Fruit fly (Drosophila melanogaster) whole organism, embryonic: Measurements from ENCODE around the gene tra.

ENCODE experiments used
- Antp ChIP-seq: fragments of 200-800 bp; sonication (Bioruptor generic); optimal IDR thresholded peaks from 3 replicates; lab custom pipeline; 2016; ENCODE audit warnings: missing biosample characterization, missing genetic modification characterization
- Asciz ChIP-seq: fragments of 200-800 bp; sonication (Bioruptor generic); optimal IDR thresholded peaks from 2 replicates; lab custom pipeline; 2017; ENCODE audit warnings: missing biosample characterization, mild to moderate bottlenecking, missing genetic modification characterization, missing genetic modification reagents
- B-H1 ChIP-seq: fragments of 200-800 bp; sonication (Bioruptor generic); IDR thresholded peaks from 3 replicates; pipeline ENCODE4 v1.3.6; 2022; ENCODE audit warnings: missing biosample characterization, missing genetic modification characterization
- CG10267 ChIP-seq: fragments of 200-800 bp; sonication (Bioruptor generic); optimal IDR thresholded peaks from 2 replicates; lab custom pipeline; 2018; ENCODE audit warnings: missing biosample characterization, mild to moderate bottlenecking, missing genetic modification characterization, moderate library complexity
- CG10543 ChIP-seq: fragments of 200-800 bp; sonication (Bioruptor generic); optimal IDR thresholded peaks from 3 replicates; lab custom pipeline; 2017; ENCODE audit warnings: missing biosample characterization, mild to moderate bottlenecking, missing genetic modification characterization, moderate library complexity
- CG1529 ChIP-seq: fragments of 200-800 bp; sonication (Bioruptor generic); optimal IDR thresholded peaks from 3 replicates; lab custom pipeline; 2018; ENCODE audit warnings: missing biosample characterization, missing genetic modification characterization
- CG15514 ChIP-seq: fragments of 200-800 bp; sonication (Bioruptor generic); optimal IDR thresholded peaks from 3 replicates; lab custom pipeline; 2017; ENCODE audit warnings: missing biosample characterization, missing genetic modification characterization, mild to moderate bottlenecking, moderate library complexity, missing genetic modification reagents
- CG1647 ChIP-seq: fragments of 200-800 bp; sonication (Bioruptor generic); optimal IDR thresholded peaks from 3 replicates; lab custom pipeline; 2016; ENCODE audit warnings: missing biosample characterization, missing genetic modification characterization
- CG16779 ChIP-seq: fragments of 200-800 bp; sonication (Bioruptor generic); IDR thresholded peaks from 2 replicates; pipeline ENCODE4 v1.3.6; 2022; ENCODE audit warnings: missing biosample characterization, missing genetic modification characterization
- CG16815 ChIP-seq: fragments of 200-800 bp; sonication (Bioruptor generic); optimal IDR thresholded peaks from 3 replicates; lab custom pipeline; 2017; ENCODE audit warnings: missing biosample characterization, mild to moderate bottlenecking, missing genetic modification characterization
- CG17385 ChIP-seq: fragments of 200-800 bp; sonication (Bioruptor generic); optimal IDR thresholded peaks from 3 replicates; lab custom pipeline; 2018; ENCODE audit warnings: missing biosample characterization, mild to moderate bottlenecking, missing genetic modification characterization
- CG2120 ChIP-seq: fragments of 200-800 bp; sonication (Bioruptor generic); optimal IDR thresholded peaks from 3 replicates; lab custom pipeline; 2016; ENCODE audit warnings: missing biosample characterization, missing genetic modification characterization
- CG2889 ChIP-seq: fragments of 200-800 bp; sonication (Bioruptor generic); IDR thresholded peaks from 3 replicates; pipeline ENCODE4 v1.3.6; 2022; ENCODE audit warnings: missing biosample characterization, missing genetic modification characterization
- CG32532 ChIP-seq: fragments of 200-800 bp; sonication (Bioruptor generic); IDR thresholded peaks from 2 replicates; pipeline ENCODE4 v1.3.6; 2022; ENCODE audit warnings: missing biosample characterization, missing genetic modification characterization
- CG3281 ChIP-seq: fragments of 200-800 bp; sonication (Bioruptor generic); optimal IDR thresholded peaks from 3 replicates; lab custom pipeline; 2017; ENCODE audit warnings: missing biosample characterization, mild to moderate bottlenecking, missing genetic modification characterization
- CG4282 ChIP-seq: fragments of 200-800 bp; sonication (Bioruptor generic); optimal IDR thresholded peaks from 2 replicates; lab custom pipeline; 2016; ENCODE audit warnings: missing biosample characterization, missing genetic modification characterization
- CG43689 ChIP-seq: fragments of 200-800 bp; sonication (Bioruptor generic); IDR thresholded peaks from 2 replicates; pipeline ENCODE4 v1.3.6; 2022; ENCODE audit warnings: missing biosample characterization, missing genetic modification characterization
- CG4404 ChIP-seq: fragments of 200-800 bp; sonication (Bioruptor generic); IDR thresholded peaks from 2 replicates; pipeline ENCODE4 v1.3.6; 2022; ENCODE audit warnings: missing biosample characterization, missing genetic modification characterization
- Dbx ChIP-seq: fragments of 200-800 bp; sonication (Bioruptor generic); IDR thresholded peaks from 3 replicates; pipeline ENCODE4 v1.3.6; 2022; ENCODE audit warnings: missing biosample characterization, missing genetic modification characterization
- Dip2 ChIP-seq: fragments of 200-800 bp; sonication (Bioruptor generic); IDR thresholded peaks from 2 replicates; pipeline ENCODE4 v1.3.6; 2022; ENCODE audit warnings: missing biosample characterization, missing genetic modification characterization
- Dip3 ChIP-seq: fragments of 200-800 bp; sonication (Bioruptor generic); optimal IDR thresholded peaks from 3 replicates; lab custom pipeline; 2016; ENCODE audit warnings: missing biosample characterization, missing genetic modification characterization
- Gug ChIP-seq: fragments of 200-800 bp; sonication (Bioruptor generic); IDR thresholded peaks from 4 replicates; pipeline ENCODE4 v1.3.6; 2022; ENCODE audit warnings: missing biosample characterization, missing genetic modification characterization
- HLH4C ChIP-seq: fragments of 200-800 bp; sonication (Bioruptor generic); IDR thresholded peaks from 3 replicates; pipeline ENCODE4 v1.3.6; 2022; ENCODE audit warnings: missing biosample characterization, missing genetic modification characterization; ENCODE audit not compliant: partially characterized antibody
- HLH54F ChIP-seq: fragments of 200-800 bp; sonication (Bioruptor generic); optimal IDR thresholded peaks from 3 replicates; lab custom pipeline; 2016; ENCODE audit warnings: missing biosample characterization, missing genetic modification characterization
- Hmr ChIP-seq: fragments of 200-800 bp; sonication (Bioruptor generic); optimal IDR thresholded peaks from 3 replicates; lab custom pipeline; 2017; ENCODE audit warnings: mild to moderate bottlenecking, missing biosample characterization, missing genetic modification reagents, missing genetic modification characterization
- Med ChIP-seq: fragments of 200-800 bp; sonication (Bioruptor generic); peaks from one replicate; lab custom pipeline; 2016; ENCODE audit warnings: missing biosample characterization, missing genetic modification characterization, mild to moderate bottlenecking, inconsistent platforms, moderate library complexity
- Meics ChIP-seq: fragments of 200-800 bp; sonication (Bioruptor generic); optimal IDR thresholded peaks from 2 replicates; lab custom pipeline; 2017; ENCODE audit warnings: missing biosample characterization, mild to moderate bottlenecking, missing genetic modification characterization
- Neu2 ChIP-seq: fragments of 200-800 bp; sonication (Bioruptor generic); optimal IDR thresholded peaks from 3 replicates; lab custom pipeline; 2016; ENCODE audit warnings: missing biosample characterization, missing genetic modification characterization, borderline replicate concordance
- Oaz ChIP-seq: fragments of 200-800 bp; sonication (Bioruptor generic); IDR thresholded peaks from 2 replicates; pipeline ENCODE4 v1.3.6; 2022; ENCODE audit warnings: missing biosample characterization, missing genetic modification characterization
- Rfx ChIP-seq: fragments of 200-800 bp; sonication (Bioruptor generic); IDR thresholded peaks from 2 replicates; pipeline ENCODE4 v1.3.6; 2022; ENCODE audit warnings: missing biosample characterization, missing genetic modification characterization
- al ChIP-seq: fragments of 200-800 bp; sonication (Bioruptor generic); IDR thresholded peaks from 2 replicates; pipeline ENCODE4 v1.3.6; 2022; ENCODE audit warnings: missing biosample characterization, missing genetic modification characterization
- br ChIP-seq: fragments of >200 bp; optimal IDR thresholded peaks from 2 replicates; lab custom pipeline; 2017
- ci ChIP-seq: fragments of 200-800 bp; sonication (Bioruptor generic); IDR thresholded peaks from 3 replicates; pipeline ENCODE4 v1.3.6; 2022; ENCODE audit warnings: missing biosample characterization, missing genetic modification characterization
- crol ChIP-seq: fragments of 200-800 bp; sonication (Bioruptor generic); IDR thresholded peaks from 2 replicates; pipeline ENCODE4 v1.3.6; 2022; ENCODE audit warnings: missing biosample characterization, missing genetic modification characterization
- crp ChIP-seq, 2 experiments: fragments of 200-800 bp; sonication (Bioruptor generic); optimal IDR thresholded peaks; 2 replicates in 1 of 2; 3 replicates in 1 of 2; lab custom pipeline; 2017; ENCODE audit warnings: missing biosample characterization in 2 of 2, missing genetic modification characterization in 2 of 2, mild to moderate bottlenecking in 1 of 2, moderate library complexity in 1 of 2
- cwo ChIP-seq: fragments of 200-800 bp; sonication (Bioruptor generic); optimal IDR thresholded peaks from 3 replicates; lab custom pipeline; 2017; ENCODE audit warnings: missing biosample characterization, missing genetic modification characterization, mild to moderate bottlenecking, moderate library complexity, missing genetic modification reagents
- exex ChIP-seq: fragments of 200-800 bp; sonication (Bioruptor generic); optimal IDR thresholded peaks from 4 replicates; lab custom pipeline; 2018; ENCODE audit warnings: missing biosample characterization, mild to moderate bottlenecking, missing genetic modification characterization, moderate library complexity
- lab ChIP-seq: fragments of 200-800 bp; sonication (Bioruptor generic); optimal IDR thresholded peaks from 3 replicates; lab custom pipeline; 2017; ENCODE audit warnings: missing biosample characterization, missing genetic modification characterization, mild to moderate bottlenecking, moderate library complexity, missing genetic modification reagents
- lmd ChIP-seq: fragments of 200-800 bp; sonication (Bioruptor generic); IDR thresholded peaks from 2 replicates; pipeline ENCODE4 v1.3.6; 2022; ENCODE audit warnings: missing biosample characterization, missing genetic modification characterization
- mam ChIP-seq: fragments of 200-800 bp; sonication (Bioruptor generic); optimal IDR thresholded peaks from 3 replicates; lab custom pipeline; 2016; ENCODE audit warnings: missing biosample characterization, missing genetic modification characterization
- phol ChIP-seq: fragments of 200-800 bp; sonication (Bioruptor generic); optimal IDR thresholded peaks from 3 replicates; lab custom pipeline; 2018; ENCODE audit warnings: missing biosample characterization, mild to moderate bottlenecking, missing genetic modification characterization, moderate library complexity
- pita ChIP-seq: fragments of 200-800 bp; sonication (Bioruptor generic); optimal IDR thresholded peaks from 2 replicates; lab custom pipeline; 2017; ENCODE audit warnings: missing biosample characterization, mild to moderate bottlenecking, missing genetic modification characterization
- psq ChIP-seq: fragments of 200-800 bp; sonication (Bioruptor generic); optimal IDR thresholded peaks from 2 replicates; lab custom pipeline; 2017; ENCODE audit warnings: missing biosample characterization, missing genetic modification characterization
- pzg ChIP-seq: fragments of 200-800 bp; sonication (Bioruptor generic); optimal IDR thresholded peaks from 3 replicates; lab custom pipeline; 2018; ENCODE audit warnings: missing biosample characterization, mild to moderate bottlenecking, missing genetic modification characterization, moderate library complexity
- rib ChIP-seq: fragments of 200-800 bp; sonication (Bioruptor generic); IDR thresholded peaks from 2 replicates; pipeline ENCODE4 v1.3.6; 2022; ENCODE audit warnings: missing biosample characterization, missing genetic modification characterization
- run ChIP-seq: fragments of 200-800 bp; sonication (Bioruptor generic); optimal IDR thresholded peaks from 3 replicates; lab custom pipeline; 2018; ENCODE audit warnings: missing biosample characterization, mild to moderate bottlenecking, missing genetic modification characterization
- sens ChIP-seq: fragments of 200-800 bp; sonication (Bioruptor generic); peaks from one replicate; lab custom pipeline; 2016; ENCODE audit warnings: missing biosample characterization, missing genetic modification characterization
- sob ChIP-seq: fragments of 200-800 bp; sonication (Bioruptor generic); IDR thresholded peaks from 2 replicates; pipeline ENCODE4 v1.3.6; 2022; ENCODE audit warnings: missing biosample characterization, missing genetic modification characterization
- stc ChIP-seq: fragments of 200-800 bp; sonication (Bioruptor generic); IDR thresholded peaks from 2 replicates; pipeline ENCODE4 v1.3.6; 2022; ENCODE audit warnings: missing biosample characterization, missing genetic modification characterization
- tll ChIP-seq, 2 experiments: fragments of 200-800 bp in 1 of 2; fragments of >200 bp in 1 of 2; sonication (Bioruptor generic) in 1 of 2; optimal IDR thresholded peaks; 2 replicates each; lab custom pipeline; 2017 to 2019; ENCODE audit warnings: missing biosample characterization in 2 of 2, missing genetic modification characterization in 2 of 2, mild to moderate bottlenecking in 1 of 2, moderate library complexity in 1 of 2
- usp ChIP-seq: fragments of >200 bp; optimal IDR thresholded peaks from 2 replicates; lab custom pipeline; 2017; ENCODE audit warnings: missing biosample characterization, missing genetic modification characterization
- zfh2 ChIP-seq: fragments of 200-800 bp; sonication (Bioruptor generic); optimal IDR thresholded peaks from 2 replicates; lab custom pipeline; 2016; ENCODE audit warnings: missing biosample characterization, missing genetic modification characterization

The tra gene

DNA sequence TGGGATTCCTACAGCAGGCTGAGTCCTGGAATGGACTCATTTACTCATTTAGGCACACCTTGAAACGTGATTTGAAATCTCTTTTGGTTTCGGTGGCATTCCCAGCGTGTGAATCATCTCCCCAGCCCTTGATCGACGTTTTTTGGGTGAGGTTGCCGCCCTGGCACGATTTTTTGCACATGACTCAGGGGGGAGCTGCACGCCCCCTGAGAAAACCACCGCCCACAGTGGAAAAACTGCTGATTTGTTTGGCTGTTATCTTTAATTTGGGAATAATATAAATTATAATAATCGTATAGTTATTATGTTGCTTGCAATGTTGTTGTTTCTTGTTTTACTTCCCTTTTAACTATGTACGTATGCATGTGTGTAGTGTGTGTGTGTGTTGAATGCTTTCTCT lies 22.1 kb upstream of the tra start (continued):
- TF ChIP-seq CG15514 (peak; percentile 6), CG3281 (GFP tag; lab: Kevin White, UChicago) (peak; percentile 42), Oaz (GFP tag; lab: Robert Waterston, UW) (no peak), exex (tag; lab: Kevin White, UChicago) (peak; percentile 45), lab (GFP tag; lab: Kevin White, UChicago) (peak; percentile 43), tll (GFP tag; optimal IDR thresholded peaks at IDR 0.05; lab: Kevin White, UChicago) (no peak), Meics (GFP tag; lab: Kevin White, UChicago) (peak; percentile 11), HLH4C (GFP tag; lab: Robert Waterston, UW) (0 out of 3 replicates have a peak, but pooled peaks have one; percentile 21), Rfx (peak; percentile 47; the same call in 1 of the 2 replicates), CG10267 (no peak), stc (peak; percentile 6; the same call in 1 of the 2 replicates), Dbx (peak; percentile 51; the same call in 1 of the 3 replicates), zfh2 (GFP tag; lab: Kevin White, UChicago) (peak; percentile 27), CG17385 (GFP tag; lab: Kevin White, UChicago) (peak; percentile 8), HLH54F (peak; percentile 13), mam (GFP tag; lab: Kevin White, UChicago) (peak; percentile 18), sob (peak; percentile 35; the same call in 1 of the 2 replicates), run (tag; lab: Kevin White, UChicago) (no peak), ci (GFP tag; lab: Robert Waterston, UW) (peak; percentile 10; the same call in 1 of the 3 replicates), Dip3 (GFP tag; lab: Kevin White, UChicago) (no peak), Gug (GFP tag; lab: Robert Waterston, UW) (peak; percentile 41; the same call in 1 of the 4 replicates), pzg (GFP tag; lab: Kevin White, UChicago) (peak; percentile 25), Med (GFP tag; lab: Kevin White, UChicago) (peak; percentile 83), CG1529 (GFP tag; lab: Kevin White, UChicago) (no peak), cwo (GFP tag; lab: Kevin White, UChicago) (peak; percentile 25), al (GFP tag; lab: Robert Waterston, UW) (0 out of 2 replicates have a peak, but pooled peaks have one; percentile 31), CG10543 (GFP tag; lab: Kevin White, UChicago) (peak; percentile 51), rib (GFP tag; lab: Robert Waterston, UW) (peak; percentile 65), Neu2 (GFP tag; lab: Kevin White, UChicago) (no peak), CG32532 (GFP tag; lab: Robert Waterston, UW) (peak; percentile 59), crol (GFP tag; lab: Robert Waterston, UW) (peak; percentile 59), lmd (GFP tag; lab: Robert Waterston, UW) (no peak), sens (GFP tag; lab: Kevin White, UChicago) (no peak), Hmr (GFP tag; lab: Kevin White, UChicago) (peak; percentile 5), CG2120 (GFP tag; lab: Kevin White, UChicago) (peak; percentile 41)

DNA sequence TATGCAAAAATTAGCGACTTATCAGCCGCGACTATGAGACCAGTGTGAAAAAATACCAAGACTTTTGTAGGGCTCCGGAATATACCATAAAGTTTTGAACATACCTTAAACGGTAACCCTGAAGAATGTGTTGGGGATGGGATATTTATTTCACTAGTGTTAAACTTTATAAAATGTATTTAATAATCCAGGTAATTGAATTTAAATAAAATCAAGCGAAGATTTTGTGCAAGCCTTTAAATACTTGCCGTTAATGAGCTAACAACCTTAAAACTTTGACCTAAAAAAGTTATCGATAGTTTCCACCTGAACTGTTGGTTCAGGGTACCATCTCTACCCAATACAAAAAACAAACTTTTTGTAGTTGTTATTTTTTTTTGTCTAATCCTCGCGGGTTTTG lies 21.3 kb upstream of the tra start, which contains the start of gene CG4101:
Gene CG4101, plus strand, starts transcription at position 335 of the 400 bp plus-strand sequence.
- peak; percentile 85 for TF ChIP-seq phol
- TF ChIP-seq CG4404 (GFP tag; lab: Robert Waterston, UW), result peak; percentile 57
- TF ChIP-seq usp, result no peak
- TF ChIP-seq CG43689 (GFP tag; lab: Robert Waterston, UW), result no peak
- no peak for TF ChIP-seq pita (GFP tag; lab: Kevin White, UChicago)
- TF ChIP-seq CG4282, result no peak
- peak; percentile 80 for TF ChIP-seq al (GFP tag; lab: Robert Waterston, UW)
- peak; percentile 68 for TF ChIP-seq Antp (GFP tag; lab: Kevin White, UChicago)
- peak; percentile 47 for TF ChIP-seq psq (GFP tag; lab: Kevin White, UChicago)
- peak; percentile 40; the same call in 1 of the 3 replicates for TF ChIP-seq CG2889 (GFP tag; lab: Robert Waterston, UW)
- TF ChIP-seq B-H1 (GFP tag; lab: Robert Waterston, UW), result peak; percentile 56
- TF ChIP-seq CG16779 (GFP tag; lab: Robert Waterston, UW), result 0 out of 2 replicates have a peak, but pooled peaks have one; percentile 13
- TF ChIP-seq CG1647 (GFP tag; lab: Kevin White, UChicago), result peak; percentile 55
- no peak for TF ChIP-seq Dip2 (GFP tag; lab: Robert Waterston, UW)
- TF ChIP-seq br, result no peak
- peak; percentile 33 for TF ChIP-seq CG16815 (GFP tag; lab: Kevin White, UChicago)
- peak; percentile 51 for TF ChIP-seq Asciz
- peak in 1 of 2 experiments; percentile 51 for TF ChIP-seq crp (GFP tag; optimal IDR thresholded peaks at IDR 0.05; lab: Kevin White, UChicago)
